Fruit fly (Drosophila melanogaster) whole organism, prepupa: ENCODE data around the gene Tsr1.

ENCODE experiments used
- CG16779 ChIP-seq: fragments of 200-800 bp; sonication (Bioruptor generic); optimal IDR thresholded peaks from 3 replicates; lab custom pipeline; 2017; ENCODE audit warnings: missing biosample characterization, mild to moderate bottlenecking, missing genetic modification characterization
- CG3919 ChIP-seq: fragments of 200-800 bp; sonication (Bioruptor generic); optimal IDR thresholded peaks from 3 replicates; lab custom pipeline; 2016; ENCODE audit warnings: missing biosample characterization, missing genetic modification characterization
- CG8119 ChIP-seq: fragments of 200-800 bp; sonication (Bioruptor generic); IDR thresholded peaks from 3 replicates; pipeline ENCODE4 v1.3.6; 2022; ENCODE audit warnings: missing biosample characterization, missing genetic modification characterization
- Eip78C ChIP-seq: fragments of 200-800 bp; sonication (Bioruptor generic); peaks from one replicate; lab custom pipeline; 2016; ENCODE audit warnings: missing biosample characterization, missing genetic modification characterization
- OdsH ChIP-seq: fragments of 200-800 bp; sonication (Bioruptor generic); optimal IDR thresholded peaks from 3 replicates; lab custom pipeline; 2016; ENCODE audit warnings: missing biosample characterization, missing genetic modification characterization
- Sox14 ChIP-seq: fragments of 200-800 bp; sonication (Bioruptor generic); optimal IDR thresholded peaks from 3 replicates; lab custom pipeline; 2016; ENCODE audit warnings: missing biosample characterization, missing genetic modification characterization
- dac ChIP-seq: fragments of 200-800 bp; sonication (Bioruptor generic); optimal IDR thresholded peaks from 2 replicates; lab custom pipeline; 2017; ENCODE audit warnings: missing biosample characterization, mild to moderate bottlenecking, missing genetic modification characterization
- eg ChIP-seq: fragments of 200-800 bp; sonication (Bioruptor generic); IDR thresholded peaks from 3 replicates; pipeline ENCODE4 v1.3.6; 2022; ENCODE audit warnings: missing biosample characterization, missing genetic modification characterization
- esn ChIP-seq: fragments of 200-800 bp; sonication (Bioruptor generic); optimal IDR thresholded peaks from 2 replicates; lab custom pipeline; 2016; ENCODE audit warnings: missing biosample characterization, mild to moderate bottlenecking, missing genetic modification characterization, moderate library complexity
- fd85E ChIP-seq: fragments of 200-800 bp; sonication (Bioruptor generic); optimal IDR thresholded peaks from 3 replicates; lab custom pipeline; 2016; ENCODE audit warnings: missing biosample characterization, missing genetic modification characterization
- lz ChIP-seq: fragments of 200-800 bp; sonication (Bioruptor generic); optimal IDR thresholded peaks from 3 replicates; lab custom pipeline; 2016; ENCODE audit warnings: missing biosample characterization, missing genetic modification characterization
- salr ChIP-seq, 2 experiments: fragments of 200-800 bp; sonication (Bioruptor generic); optimal IDR thresholded peaks; 3 replicates each; lab custom pipeline; 2016 to 2018; ENCODE audit warnings: missing biosample characterization in 2 of 2, missing genetic modification characterization in 2 of 2, mild to moderate bottlenecking in 1 of 2
- ss ChIP-seq, 2 experiments: fragments of 200-800 bp; sonication (Bioruptor generic); optimal IDR thresholded peaks; 2 replicates in 1 of 2; 3 replicates in 1 of 2; lab custom pipeline; 2017 to 2018; ENCODE audit warnings: mild to moderate bottlenecking in 2 of 2, missing biosample characterization in 2 of 2, missing genetic modification characterization in 2 of 2, moderate library complexity in 1 of 2
- topi ChIP-seq: fragments of 200-800 bp; sonication (Bioruptor generic); optimal IDR thresholded peaks from 3 replicates; lab custom pipeline; 2016; ENCODE audit warnings: missing biosample characterization, missing genetic modification characterization

- no peak for TF ChIP-seq Sox14 (GFP tag; lab: Kevin White, UChicago)
- TF ChIP-seq OdsH: no peak
- no peak for TF ChIP-seq salr (GFP tag; optimal IDR thresholded peaks at IDR 0.05; lab: Kevin White, UChicago)
- TF ChIP-seq ss (GFP tag; optimal IDR thresholded peaks at IDR 0.05; lab: Kevin White, UChicago): no peak
- no peak for TF ChIP-seq esn (GFP tag; lab: Kevin White, UChicago)
- TF ChIP-seq CG8119 (GFP tag; lab: Robert Waterston, UW): no peak
- no peak for TF ChIP-seq topi (GFP tag; lab: Kevin White, UChicago)
- TF ChIP-seq fd85E (GFP tag; lab: Kevin White, UChicago): no peak
- TF ChIP-seq eg (GFP tag; lab: Robert Waterston, UW): no peak
- no peak for TF ChIP-seq CG3919
- no peak for TF ChIP-seq dac (GFP tag; lab: Kevin White, UChicago)
- TF ChIP-seq lz (GFP tag; lab: Kevin White, UChicago): no peak
- TF ChIP-seq CG16779: no peak
- TF ChIP-seq Eip78C (GFP tag; lab: Kevin White, UChicago): no peak
Observed at dm6 chr3L:21292700-21293099, 42.3 kb upstream of the Tsr1 start, which contains the start of gene Cpr78Ca.
